Fruit fly (Drosophila melanogaster) Kc167 (cell line): ENCODE measurements around the gene CG10343.

ENCODE experiments used
- Sin3A ChIP-seq: fragments of >200 bp; optimal IDR thresholded peaks from 2 replicates; lab custom pipeline; 2018; ENCODE audit warnings: missing external identifiers
- h ChIP-seq: fragments of >200 bp; optimal IDR thresholded peaks from 3 replicates; lab custom pipeline; 2018; ENCODE audit warnings: missing external identifiers
- insv ChIP-seq: fragments of >200 bp; optimal IDR thresholded peaks from 3 replicates; lab custom pipeline; 2018; ENCODE audit warnings: missing external identifiers
- psq ChIP-seq: fragments of >200 bp; optimal IDR thresholded peaks from 2 replicates; lab custom pipeline; 2017; ENCODE audit warnings: missing external identifiers
- ttk ChIP-seq: sonication (Bioruptor generic); optimal IDR thresholded peaks from 2 replicates; lab custom pipeline; 2017; ENCODE audit warnings: missing external identifiers

DNA sequence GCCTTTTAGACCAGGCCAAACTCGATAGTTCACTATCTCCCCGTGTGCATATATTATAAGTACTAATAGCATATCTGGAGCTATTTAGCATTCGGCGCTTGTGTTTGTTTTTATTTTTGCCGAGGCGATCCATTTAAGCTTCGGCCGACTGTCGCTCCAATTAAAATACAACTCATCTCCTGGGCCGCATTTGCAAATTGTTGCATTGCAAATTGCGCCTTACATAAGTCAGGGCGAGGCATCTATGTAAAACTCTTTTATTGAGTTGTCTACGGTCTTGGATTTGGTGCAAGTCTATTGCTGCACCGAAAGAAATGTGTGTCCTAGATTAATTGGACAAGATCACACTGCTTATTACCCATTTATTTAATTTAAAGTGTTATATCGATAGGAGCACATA lies 24.7 kb downstream of the CG10343 start:
- TF ChIP-seq h (lab: Kevin White, UChicago) (no peak), insv (no peak), psq (no peak), ttk (lab: Kevin White, UChicago) (no peak), Sin3A (no peak)
